Worm (Caenorhabditis elegans): ENCODE data around the gene lin-46.

DNA sequence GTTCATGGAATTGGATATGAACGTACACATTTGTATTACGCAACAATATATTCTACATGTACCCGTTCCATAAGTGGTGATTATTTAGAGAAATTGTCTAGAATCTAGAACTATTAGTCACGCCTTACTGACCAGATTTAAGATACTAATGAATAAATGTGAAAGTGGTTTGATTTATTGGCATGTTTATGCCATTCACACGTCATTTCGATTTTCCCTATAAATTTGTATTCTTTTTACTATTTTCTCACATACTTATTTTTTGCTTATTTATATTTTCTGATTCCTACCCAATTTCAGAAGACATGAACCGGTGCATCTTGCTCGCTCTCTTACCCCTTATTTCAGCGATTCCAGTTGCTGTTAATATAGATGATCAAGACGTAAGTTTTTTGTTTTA is 19.6 kb downstream of the lin-46 start, which contains the start of gene F15B9.8:
- TF ChIP-seq ham-2 (GFP tag; optimal IDR thresholded peaks at IDR 0.05) (no peak), lin-13 (tag; optimal IDR thresholded peaks at IDR 0.05) (no peak), unc-62 (GFP tag; optimal IDR thresholded peaks at IDR 0.05) (no peak)
